Worm (Caenorhabditis elegans) whole organism, L1 larva: ENCODE measurements around the gene ccdc-47.

ENCODE experiments used
- C04F5.9 ChIP-seq: sonication (generic microtip); optimal IDR thresholded peaks from 2 replicates; lab custom pipeline; 2016; ENCODE audit warnings: missing genetic modification characterization, missing compliant biosample characterization
- C16A3.4 ChIP-seq: fragments of 150-350 bp; optimal IDR thresholded peaks from 2 replicates; lab custom pipeline; 2014; ENCODE audit warnings: missing biosample characterization, missing genetic modification characterization
- C34B4.2 ChIP-seq: sonication (generic microtip); optimal IDR thresholded peaks from 2 replicates; lab custom pipeline; 2017; ENCODE audit warnings: mild to moderate bottlenecking, missing genetic modification characterization, missing compliant biosample characterization
- F16B12.6 ChIP-seq: fragments of 150-350 bp; optimal IDR thresholded peaks from 2 replicates; lab custom pipeline; 2014; ENCODE audit warnings: missing biosample characterization, missing genetic modification characterization
- blmp-1 ChIP-seq: fragments of 150-350 bp; optimal IDR thresholded peaks from 2 replicates; lab custom pipeline; 2014; ENCODE audit warnings: missing biosample characterization, missing genetic modification characterization
- ceh-63 ChIP-seq: fragments of 200-800 bp; sonication (Bioruptor generic); optimal IDR thresholded peaks from 2 replicates; lab custom pipeline; 2018; ENCODE audit warnings: mild to moderate bottlenecking, missing genetic modification characterization, missing compliant biosample characterization
- ceh-88 ChIP-seq: fragments of 200-800 bp; sonication (Bioruptor generic); IDR thresholded peaks from 2 replicates; pipeline ENCODE4 v1.3.6; 2022; ENCODE audit warnings: missing genetic modification characterization, missing compliant biosample characterization
- ceh-90 ChIP-seq: sonication (generic microtip); optimal IDR thresholded peaks from 2 replicates; lab custom pipeline; 2016; ENCODE audit warnings: missing genetic modification characterization, missing compliant biosample characterization
- dsc-1 ChIP-seq: sonication (generic microtip); optimal IDR thresholded peaks from 2 replicates; lab custom pipeline; 2016; ENCODE audit warnings: mild to moderate bottlenecking, missing genetic modification characterization, missing compliant biosample characterization
- efl-3 ChIP-seq: fragments of 200-800 bp; sonication (Bioruptor generic); optimal IDR thresholded peaks from 2 replicates; lab custom pipeline; 2018; ENCODE audit warnings: mild to moderate bottlenecking, missing genetic modification characterization, missing compliant biosample characterization
- egl-13 ChIP-seq: sonication (generic microtip); optimal IDR thresholded peaks from 2 replicates; lab custom pipeline; 2016; ENCODE audit warnings: missing genotype, missing genetic modification reagents, missing genetic modification characterization, missing compliant biosample characterization
- elt-2 ChIP-seq: sonication (generic microtip); optimal IDR thresholded peaks from 2 replicates; lab custom pipeline; 2016; ENCODE audit warnings: missing genetic modification characterization, mild to moderate bottlenecking, inconsistent platforms, missing compliant biosample characterization, missing genetic modification reagents
- fkh-8 ChIP-seq: sonication (generic microtip); optimal IDR thresholded peaks from 2 replicates; lab custom pipeline; 2016; ENCODE audit warnings: mild to moderate bottlenecking, missing genetic modification characterization, missing compliant biosample characterization
- fos-1 ChIP-seq: fragments of 150-350 bp; optimal IDR thresholded peaks from 2 replicates; lab custom pipeline; 2014; ENCODE audit warnings: missing biosample characterization, missing genetic modification characterization
- grh-1 ChIP-seq: fragments of 200-800 bp; sonication (Bioruptor generic); IDR thresholded peaks from 2 replicates; pipeline ENCODE4 v1.3.6; 2022; ENCODE audit warnings: missing genetic modification reagents, missing genetic modification characterization, missing compliant biosample characterization
- hlh-4 ChIP-seq: sonication (generic microtip); optimal IDR thresholded peaks from 2 replicates; lab custom pipeline; 2016; ENCODE audit warnings: mild to moderate bottlenecking, missing genetic modification characterization, missing compliant biosample characterization
- hpl-2 ChIP-seq: fragments of 150-350 bp; optimal IDR thresholded peaks from 2 replicates; lab custom pipeline; 2014; ENCODE audit warnings: missing biosample characterization, missing genetic modification reagents, missing genetic modification characterization
- irx-1 ChIP-seq: sonication (generic microtip); optimal IDR thresholded peaks from 2 replicates; lab custom pipeline; 2016; ENCODE audit warnings: missing genetic modification characterization, missing compliant biosample characterization
- jun-1 ChIP-seq: fragments of 150-350 bp; optimal IDR thresholded peaks from 2 replicates; lab custom pipeline; 2014; ENCODE audit warnings: missing biosample characterization, missing genetic modification reagents, missing genetic modification characterization
- lin-13 ChIP-seq: fragments of 150-350 bp; optimal IDR thresholded peaks from 2 replicates; lab custom pipeline; 2014; ENCODE audit warnings: missing biosample characterization, missing genetic modification reagents, missing genetic modification characterization
- lin-15B ChIP-seq: fragments of 150-350 bp; sonication (generic microtip); optimal IDR thresholded peaks from 3 replicates; lab custom pipeline; 2014; ENCODE audit warnings: missing biosample characterization, missing genetic modification characterization
- lin-35 ChIP-seq, 2 experiments: fragments of 150-350 bp; optimal IDR thresholded peaks; 2 replicates each; lab custom pipeline; 2014; ENCODE audit warnings: missing biosample characterization in 2 of 2, missing genetic modification characterization in 2 of 2, missing genetic modification reagents in 2 of 2
- lsy-2 ChIP-seq, 2 experiments: fragments of 150-350 bp; optimal IDR thresholded peaks; 2 replicates each; lab custom pipeline; 2014; ENCODE audit warnings: missing biosample characterization in 2 of 2, missing genetic modification characterization in 2 of 2
- mab-9 ChIP-seq: fragments of 200-800 bp; sonication (Bioruptor generic); IDR thresholded peaks from 2 replicates; pipeline ENCODE4 v1.3.6; 2022; ENCODE audit warnings: missing genetic modification reagents, missing genetic modification characterization, missing compliant biosample characterization
- nhr-12 ChIP-seq: sonication (generic microtip); optimal IDR thresholded peaks from 2 replicates; lab custom pipeline; 2017; ENCODE audit warnings: missing biosample characterization, missing genetic modification characterization
- nhr-19 ChIP-seq: fragments of 200-800 bp; sonication (Bioruptor generic); conservative IDR thresholded peaks from 2 replicates; pipeline ENCODE4 v1.3.6; 2022; ENCODE audit warnings: missing genetic modification characterization, missing compliant biosample characterization
- nhr-20 ChIP-seq: sonication (generic microtip); optimal IDR thresholded peaks from 2 replicates; lab custom pipeline; 2016; ENCODE audit warnings: mild to moderate bottlenecking, missing genetic modification characterization, missing compliant biosample characterization
- nhr-237 ChIP-seq: fragments of 150-350 bp; optimal IDR thresholded peaks from 2 replicates; lab custom pipeline; 2014; ENCODE audit warnings: missing biosample characterization, missing genetic modification characterization
- nhr-28 ChIP-seq: fragments of 150-350 bp; optimal IDR thresholded peaks from 2 replicates; lab custom pipeline; 2014; ENCODE audit warnings: missing biosample characterization, missing genetic modification characterization
- nhr-71 ChIP-seq: sonication (generic microtip); optimal IDR thresholded peaks from 2 replicates; lab custom pipeline; 2016; ENCODE audit warnings: mild to moderate bottlenecking, missing genetic modification characterization, moderate library complexity, missing compliant biosample characterization
- nhr-76 ChIP-seq: sonication (generic microtip); optimal IDR thresholded peaks from 2 replicates; lab custom pipeline; 2017; ENCODE audit warnings: missing biosample characterization, missing genetic modification characterization
- nhr-85 ChIP-seq: sonication (generic microtip); peaks from one replicate; lab custom pipeline; 2016; ENCODE audit warnings: missing genetic modification characterization, inconsistent platforms, missing compliant biosample characterization
- nhr-90 ChIP-seq: sonication (generic microtip); optimal IDR thresholded peaks from 2 replicates; lab custom pipeline; 2016; ENCODE audit warnings: mild to moderate bottlenecking, missing genetic modification characterization, missing compliant biosample characterization; ENCODE audit not compliant: poor library complexity
- pag-3 ChIP-seq: sonication (generic microtip); optimal IDR thresholded peaks from 2 replicates; lab custom pipeline; 2017; ENCODE audit warnings: missing genetic modification characterization, mild to moderate bottlenecking, missing compliant biosample characterization, antibody characterized with exemption, borderline replicate concordance; ENCODE audit not compliant: insufficient read depth
- pax-3 ChIP-seq: fragments of 200-800 bp; sonication (Bioruptor generic); optimal IDR thresholded peaks from 2 replicates; lab custom pipeline; 2018; ENCODE audit warnings: mild to moderate bottlenecking, missing genetic modification characterization, moderate library complexity, missing compliant biosample characterization
- pqm-1 ChIP-seq: sonication (generic microtip); optimal IDR thresholded peaks from 3 replicates; lab custom pipeline; 2017; ENCODE audit warnings: missing biosample characterization, missing genetic modification characterization
- rnt-1 ChIP-seq: sonication (generic microtip); optimal IDR thresholded peaks from 2 replicates; lab custom pipeline; 2016; ENCODE audit warnings: mild to moderate bottlenecking, missing genetic modification characterization, moderate library complexity, missing compliant biosample characterization
- skn-1 ChIP-seq: fragments of 150-350 bp; optimal IDR thresholded peaks from 2 replicates; lab custom pipeline; 2014; ENCODE audit warnings: missing biosample characterization, missing genetic modification characterization
- snpc-4 ChIP-seq: fragments of 150-350 bp; optimal IDR thresholded peaks from 2 replicates; lab custom pipeline; 2014; ENCODE audit warnings: missing biosample characterization, missing genetic modification characterization
- snu-23 ChIP-seq: sonication (generic microtip); optimal IDR thresholded peaks from 2 replicates; lab custom pipeline; 2016; ENCODE audit warnings: missing genetic modification characterization, missing compliant biosample characterization
- sox-4 ChIP-seq: sonication (generic microtip); optimal IDR thresholded peaks from 2 replicates; lab custom pipeline; 2016; ENCODE audit warnings: missing genetic modification characterization, missing compliant biosample characterization
- sptf-1 ChIP-seq: fragments of 150-350 bp; optimal IDR thresholded peaks from 2 replicates; lab custom pipeline; 2014; ENCODE audit warnings: missing biosample characterization, missing genetic modification characterization
- swsn-7 ChIP-seq: sonication (generic microtip); optimal IDR thresholded peaks from 2 replicates; lab custom pipeline; 2016; ENCODE audit warnings: missing genetic modification characterization, missing compliant biosample characterization
- tlp-1 ChIP-seq: fragments of 150-350 bp; optimal IDR thresholded peaks from 2 replicates; lab custom pipeline; 2014; ENCODE audit warnings: missing biosample characterization, missing genetic modification characterization
- unc-62 ChIP-seq: fragments of 150-350 bp; optimal IDR thresholded peaks from 2 replicates; lab custom pipeline; 2014; ENCODE audit warnings: missing biosample characterization, missing genetic modification reagents, missing genetic modification characterization
- unc-86 ChIP-seq: sonication (generic microtip); optimal IDR thresholded peaks from 2 replicates; lab custom pipeline; 2016; ENCODE audit warnings: missing genetic modification characterization, missing compliant biosample characterization
- unc-98 ChIP-seq: fragments of 200-800 bp; sonication (Bioruptor generic); IDR thresholded peaks from 2 replicates; pipeline ENCODE4 v1.3.6; 2022; ENCODE audit warnings: missing genetic modification characterization, missing compliant biosample characterization
- xbp-1 ChIP-seq: sonication (generic microtip); optimal IDR thresholded peaks from 2 replicates; lab custom pipeline; 2016; ENCODE audit warnings: missing genetic modification characterization, missing compliant biosample characterization
- zag-1 ChIP-seq: fragments of 150-350 bp; optimal IDR thresholded peaks from 2 replicates; lab custom pipeline; 2014; ENCODE audit warnings: missing biosample characterization, missing genetic modification characterization

Gene ccdc-47

ce11 chrIII:3873424-3873823, 43.3 kb upstream of the ccdc-47 start (continued):
- TF ChIP-seq xbp-1 (no peak), snu-23 (peak; percentile 13), nhr-71 (peak; percentile 26), C04F5.9 (tag; lab: Kevin White, UChicago) (no peak), lsy-2 (tag; optimal IDR thresholded peaks at IDR 0.05; lab: Kevin White, UChicago) (no peak), egl-13 (tag; lab: Kevin White, UChicago) (no peak), mab-9 (GFP tag; lab: Robert Waterston, UW) (no peak), swsn-7 (tag; lab: Kevin White, UChicago) (peak; percentile 14)

ce11 chrIII:3874492-3874891, 42.3 kb upstream of the ccdc-47 start:
- TF ChIP-seq sptf-1 (tag; lab: Kevin White, UChicago): no peak
- TF ChIP-seq nhr-76 (tag; lab: Kevin White, UChicago): no peak
- TF ChIP-seq ceh-88 (GFP tag; lab: Robert Waterston, UW): no peak
- peak; percentile 14 for TF ChIP-seq blmp-1
- TF ChIP-seq lin-15B (tag; lab: Kevin White, UChicago): no peak

ce11 chrIII:3874895-3875294, 41.9 kb upstream of the ccdc-47 start:
- TF ChIP-seq nhr-90 (tag; lab: Kevin White, UChicago): no peak
- TF ChIP-seq elt-2 (tag; lab: Kevin White, UChicago): peak; percentile 8
- TF ChIP-seq lin-35 (GFP tag; optimal IDR thresholded peaks at IDR 0.05; lab: Kevin White, UChicago): peak in 1 of 2 experiments; percentile 34

ce11 chrIII:3875608-3876007, 41.2 kb upstream of the ccdc-47 start:
- TF ChIP-seq ceh-63 (GFP tag; lab: Kevin White, UChicago) (no peak), unc-98 (GFP tag; lab: Robert Waterston, UW) (no peak), pag-3 (tag; lab: Kevin White, UChicago) (no peak), mab-9 (GFP tag; lab: Robert Waterston, UW) (no peak), C34B4.2 (tag; lab: Kevin White, UChicago) (no peak), ceh-90 (no peak), swsn-7 (tag; lab: Kevin White, UChicago) (no peak), rnt-1 (tag; lab: Kevin White, UChicago) (no peak), nhr-19 (GFP tag; lab: Robert Waterston, UW) (peak; percentile 69), tlp-1 (tag; lab: Kevin White, UChicago) (no peak), snpc-4 (tag; lab: Kevin White, UChicago) (no peak), nhr-85 (tag; lab: Kevin White, UChicago) (peak; percentile 90), irx-1 (tag; lab: Kevin White, UChicago) (no peak), jun-1 (tag; lab: Kevin White, UChicago) (no peak), lin-13 (GFP tag; lab: Kevin White, UChicago) (no peak), F16B12.6 (tag; lab: Kevin White, UChicago) (no peak), fkh-8 (no peak), unc-62 (GFP tag; lab: Kevin White, UChicago) (no peak), fos-1 (tag; lab: Kevin White, UChicago) (no peak), efl-3 (GFP tag; lab: Kevin White, UChicago) (no peak), skn-1 (no peak), blmp-1 (peak; percentile 75), hlh-4 (tag; lab: Kevin White, UChicago) (no peak), nhr-12 (tag; lab: Kevin White, UChicago) (no peak), nhr-237 (no peak), nhr-20 (tag; lab: Kevin White, UChicago) (peak; percentile 79), nhr-90 (tag; lab: Kevin White, UChicago) (no peak), sox-4 (tag; lab: Kevin White, UChicago) (no peak), hpl-2 (GFP tag; lab: Kevin White, UChicago) (no peak), C16A3.4 (peak; percentile 4), pqm-1 (tag; lab: Kevin White, UChicago) (no peak), sptf-1 (tag; lab: Kevin White, UChicago) (no peak), pax-3 (no peak), dsc-1 (tag; lab: Kevin White, UChicago) (no peak), zag-1 (no peak), unc-86 (tag; lab: Kevin White, UChicago) (no peak), nhr-28 (tag; lab: Kevin White, UChicago) (no peak), C04F5.9 (tag; lab: Kevin White, UChicago) (no peak), grh-1 (GFP tag; lab: Robert Waterston, UW) (no peak)
